Fruit fly (Drosophila melanogaster) whole organism, embryonic: ENCODE data around the gene brm.

ENCODE experiments used
- Ada2b ChIP-seq: fragments of 200-800 bp; sonication (Bioruptor generic); IDR thresholded peaks from 2 replicates; pipeline ENCODE4 v1.3.6; 2022; ENCODE audit warnings: missing biosample characterization, missing genetic modification characterization
- CG10321 ChIP-seq: fragments of 200-800 bp; sonication (Bioruptor generic); IDR thresholded peaks from 2 replicates; pipeline ENCODE4 v1.3.6; 2022; ENCODE audit warnings: missing biosample characterization, missing genetic modification characterization
- CG10366 ChIP-seq: fragments of 200-800 bp; sonication (Bioruptor generic); IDR thresholded peaks from 2 replicates; pipeline ENCODE4 v1.3.6; 2022; ENCODE audit warnings: missing biosample characterization, missing genetic modification characterization
- CG11085 ChIP-seq: fragments of 200-800 bp; sonication (Bioruptor generic); IDR thresholded peaks from 2 replicates; pipeline ENCODE4 v1.3.6; 2022; ENCODE audit warnings: missing biosample characterization, missing genetic modification characterization
- CG12391 ChIP-seq: fragments of 200-800 bp; sonication (Bioruptor generic); optimal IDR thresholded peaks from 3 replicates; lab custom pipeline; 2018; ENCODE audit warnings: missing biosample characterization, mild to moderate bottlenecking, missing genetic modification characterization, moderate library complexity
- CG14050 ChIP-seq: fragments of 200-800 bp; sonication (Bioruptor generic); IDR thresholded peaks from 3 replicates; pipeline ENCODE4 v1.3.6; 2022; ENCODE audit warnings: missing biosample characterization, missing genetic modification characterization
- CG14667 ChIP-seq: fragments of 200-800 bp; sonication (Bioruptor generic); IDR thresholded peaks from 2 replicates; pipeline ENCODE4 v1.3.6; 2022; ENCODE audit warnings: missing biosample characterization, missing genetic modification characterization
- CG14710 ChIP-seq: fragments of 200-800 bp; sonication (Bioruptor generic); optimal IDR thresholded peaks from 3 replicates; lab custom pipeline; 2019; ENCODE audit warnings: missing biosample characterization, mild to moderate bottlenecking, missing genetic modification characterization, moderate library complexity
- CG14860 ChIP-seq: fragments of 200-800 bp; sonication (Bioruptor generic); IDR thresholded peaks from 3 replicates; pipeline ENCODE4 v1.3.6; 2022; ENCODE audit warnings: missing biosample characterization, missing genetic modification characterization; ENCODE audit not compliant: partially characterized antibody
- CG15514 ChIP-seq: fragments of 200-800 bp; sonication (Bioruptor generic); optimal IDR thresholded peaks from 3 replicates; lab custom pipeline; 2017; ENCODE audit warnings: missing biosample characterization, missing genetic modification characterization, mild to moderate bottlenecking, moderate library complexity, missing genetic modification reagents
- CG1603 ChIP-seq: fragments of 200-800 bp; sonication (Bioruptor generic); optimal IDR thresholded peaks from 2 replicates; lab custom pipeline; 2019; ENCODE audit warnings: missing biosample characterization, mild to moderate bottlenecking, missing genetic modification characterization, moderate library complexity
- CG17361 ChIP-seq: fragments of 200-800 bp; sonication (Bioruptor generic); IDR thresholded peaks from 3 replicates; pipeline ENCODE4 v1.3.6; 2022; ENCODE audit warnings: missing biosample characterization, missing genetic modification characterization
- CG17385 ChIP-seq: fragments of 200-800 bp; sonication (Bioruptor generic); optimal IDR thresholded peaks from 3 replicates; lab custom pipeline; 2018; ENCODE audit warnings: missing biosample characterization, mild to moderate bottlenecking, missing genetic modification characterization
- CG18011 ChIP-seq: fragments of 200-800 bp; sonication (Bioruptor generic); optimal IDR thresholded peaks from 2 replicates; lab custom pipeline; 2017; ENCODE audit warnings: missing biosample characterization, missing genetic modification characterization, mild to moderate bottlenecking, moderate library complexity, missing genotype
- CG2116 ChIP-seq: fragments of 200-800 bp; sonication (Bioruptor generic); optimal IDR thresholded peaks from 3 replicates; lab custom pipeline; 2018; ENCODE audit warnings: missing biosample characterization, mild to moderate bottlenecking, missing genetic modification characterization
- CG2875 ChIP-seq: fragments of 200-800 bp; sonication (Bioruptor generic); optimal IDR thresholded peaks from 2 replicates; lab custom pipeline; 2017; ENCODE audit warnings: missing biosample characterization, mild to moderate bottlenecking, missing genetic modification characterization, missing genetic modification reagents
- CG33213 ChIP-seq: fragments of 200-800 bp; sonication (Bioruptor generic); optimal IDR thresholded peaks from 3 replicates; lab custom pipeline; 2016; ENCODE audit warnings: missing biosample characterization, missing genetic modification characterization
- CG43689 ChIP-seq: fragments of 200-800 bp; sonication (Bioruptor generic); IDR thresholded peaks from 2 replicates; pipeline ENCODE4 v1.3.6; 2022; ENCODE audit warnings: missing biosample characterization, missing genetic modification characterization
- CG8359 ChIP-seq: fragments of 200-800 bp; sonication (Bioruptor generic); optimal IDR thresholded peaks from 2 replicates; lab custom pipeline; 2017; ENCODE audit warnings: missing biosample characterization, mild to moderate bottlenecking, missing genetic modification characterization, borderline replicate concordance
- CG8924 ChIP-seq: fragments of 200-800 bp; optimal IDR thresholded peaks from 3 replicates; lab custom pipeline; 2019; ENCODE audit warnings: missing biosample characterization, mild to moderate bottlenecking, missing genetic modification characterization, moderate library complexity
- CG8944 ChIP-seq: fragments of 200-800 bp; sonication (Bioruptor generic); optimal IDR thresholded peaks from 3 replicates; lab custom pipeline; 2016; ENCODE audit warnings: missing biosample characterization, missing genetic modification characterization
- CG9437 ChIP-seq: fragments of 200-800 bp; sonication (Bioruptor generic); optimal IDR thresholded peaks from 2 replicates; lab custom pipeline; 2018; ENCODE audit warnings: missing biosample characterization, mild to moderate bottlenecking, missing genetic modification characterization
- CG9609 ChIP-seq: fragments of 200-800 bp; sonication (Bioruptor generic); optimal IDR thresholded peaks from 3 replicates; lab custom pipeline; 2016; ENCODE audit warnings: missing biosample characterization, missing genetic modification characterization
- CoRest ChIP-seq: fragments of 200-800 bp; sonication (Bioruptor generic); optimal IDR thresholded peaks from 3 replicates; lab custom pipeline; 2018; ENCODE audit warnings: missing biosample characterization, mild to moderate bottlenecking, missing genetic modification characterization, moderate library complexity
- Eip74EF ChIP-seq, 2 experiments: fragments of 200-800 bp in 1 of 2; fragments of >200 bp in 1 of 2; sonication (Bioruptor generic) in 1 of 2; optimal IDR thresholded peaks; 2 replicates each; lab custom pipeline; 2017 to 2019; ENCODE audit warnings: missing biosample characterization in 2 of 2, missing genetic modification characterization in 2 of 2, mild to moderate bottlenecking in 1 of 2, moderate library complexity in 1 of 2
- GATAe ChIP-seq: fragments of 200-800 bp; sonication (Bioruptor generic); conservative IDR thresholded peaks from 2 replicates; pipeline ENCODE4 v1.3.6; 2022; ENCODE audit warnings: missing biosample characterization, missing genetic modification characterization
- Hr78 ChIP-seq, 2 experiments: fragments of 200-800 bp in 1 of 2; fragments of >200 bp in 1 of 2; sonication (Bioruptor generic) in 1 of 2; optimal IDR thresholded peaks; 2 replicates each; lab custom pipeline; 2017 to 2019; ENCODE audit warnings: missing biosample characterization in 2 of 2, missing genetic modification characterization in 2 of 2, mild to moderate bottlenecking in 1 of 2, moderate library complexity in 1 of 2
- Lhr ChIP-seq: fragments of 200-800 bp; sonication (Bioruptor generic); optimal IDR thresholded peaks from 3 replicates; lab custom pipeline; 2017; ENCODE audit warnings: mild to moderate bottlenecking, missing biosample characterization, missing genetic modification reagents, missing genetic modification characterization
- MESR4 ChIP-seq: fragments of 200-800 bp; sonication (Bioruptor generic); optimal IDR thresholded peaks from 2 replicates; lab custom pipeline; 2018; ENCODE audit warnings: missing biosample characterization, mild to moderate bottlenecking, missing genetic modification characterization, moderate library complexity
- MTF-1 ChIP-seq: fragments of 200-800 bp; sonication (Bioruptor generic); optimal IDR thresholded peaks from 2 replicates; lab custom pipeline; 2018; ENCODE audit warnings: missing biosample characterization, mild to moderate bottlenecking, missing genetic modification characterization, borderline replicate concordance
- Mad ChIP-seq: fragments of 200-800 bp; sonication (Bioruptor generic); optimal IDR thresholded peaks from 2 replicates; lab custom pipeline; 2016; ENCODE audit warnings: missing biosample characterization, missing genetic modification characterization
- Max ChIP-seq: fragments of 200-800 bp; sonication (Bioruptor generic); optimal IDR thresholded peaks from 2 replicates; lab custom pipeline; 2016; ENCODE audit warnings: missing biosample characterization, mild to moderate bottlenecking, missing genetic modification characterization
- Myb ChIP-seq: fragments of 200-800 bp; sonication (Bioruptor generic); optimal IDR thresholded peaks from 2 replicates; lab custom pipeline; 2016; ENCODE audit warnings: missing biosample characterization, missing genetic modification characterization
- NK7.1 ChIP-seq: fragments of 200-800 bp; sonication (Bioruptor generic); optimal IDR thresholded peaks from 3 replicates; lab custom pipeline; 2016; ENCODE audit warnings: missing biosample characterization, missing genetic modification characterization
- Oli ChIP-seq: fragments of 200-800 bp; sonication (Bioruptor generic); optimal IDR thresholded peaks from 2 replicates; lab custom pipeline; 2018; ENCODE audit warnings: missing biosample characterization, mild to moderate bottlenecking, missing genetic modification characterization, moderate library complexity
- Sin3A ChIP-seq: fragments of >200 bp; optimal IDR thresholded peaks from 2 replicates; lab custom pipeline; 2018
- Sox100B ChIP-seq: fragments of 200-800 bp; sonication (Bioruptor generic); optimal IDR thresholded peaks from 3 replicates; lab custom pipeline; 2018; ENCODE audit warnings: missing biosample characterization, mild to moderate bottlenecking, missing genetic modification characterization
- Sry-δ ChIP-seq: fragments of 200-800 bp; sonication (Bioruptor generic); optimal IDR thresholded peaks from 2 replicates; lab custom pipeline; 2016; ENCODE audit warnings: missing biosample characterization, missing genetic modification characterization
- Vsx1 ChIP-seq: fragments of 200-800 bp; sonication (Bioruptor generic); optimal IDR thresholded peaks from 2 replicates; lab custom pipeline; 2017; ENCODE audit warnings: missing biosample characterization, mild to moderate bottlenecking, missing genetic modification characterization, missing genetic modification reagents
- chn ChIP-seq: fragments of 200-800 bp; sonication (Bioruptor generic); optimal IDR thresholded peaks from 2 replicates; lab custom pipeline; 2016; ENCODE audit warnings: missing biosample characterization, missing genetic modification characterization
- esg ChIP-seq: fragments of 200-800 bp; sonication (Bioruptor generic); conservative IDR thresholded peaks from 2 replicates; pipeline ENCODE4 v1.3.6; 2022; ENCODE audit warnings: missing biosample characterization, missing genetic modification characterization
- jing ChIP-seq: fragments of 200-800 bp; sonication (Bioruptor generic); optimal IDR thresholded peaks from 2 replicates; lab custom pipeline; 2018; ENCODE audit warnings: missing biosample characterization, mild to moderate bottlenecking, missing genetic modification characterization
- kah ChIP-seq: fragments of 200-800 bp; sonication (Bioruptor generic); optimal IDR thresholded peaks from 2 replicates; lab custom pipeline; 2018; ENCODE audit warnings: missing biosample characterization, mild to moderate bottlenecking, missing genetic modification characterization
- onecut ChIP-seq: fragments of 200-800 bp; sonication (Bioruptor generic); IDR thresholded peaks from 2 replicates; pipeline ENCODE4 v1.3.6; 2022; ENCODE audit warnings: missing biosample characterization, missing genetic modification characterization
- pan ChIP-seq, 4 experiments: fragments of >200 bp in 3 of 4; fragments of 200-800 bp in 1 of 4; sonication (Bioruptor generic) in 1 of 4; optimal IDR thresholded peaks in 3 of 4; IDR thresholded peaks in 1 of 4; 2 replicates each; pipeline versions ENCODE4 v1.3.6 to Lab custom; 2017 to 2022; ENCODE audit warnings: missing biosample characterization in 2 of 4, missing genetic modification characterization in 2 of 4, mixed read lengths in 1 of 4
- prd ChIP-seq, 3 experiments: fragments of >200 bp in 2 of 3; fragments of 200-800 bp in 1 of 3; sonication (Bioruptor generic) in 1 of 3; optimal IDR thresholded peaks in 2 of 3; IDR thresholded peaks in 1 of 3; 2 replicates in 2 of 3; 3 replicates in 1 of 3; pipeline versions ENCODE4 v1.3.6 to Lab custom; 2017 to 2022; ENCODE audit warnings: missing biosample characterization in 1 of 3, missing genetic modification characterization in 1 of 3
- tio ChIP-seq: fragments of 200-800 bp; sonication (Bioruptor generic); optimal IDR thresholded peaks from 2 replicates; lab custom pipeline; 2017; ENCODE audit warnings: missing biosample characterization, missing genetic modification characterization, inconsistent platforms
- ttk ChIP-seq: fragments of 200-800 bp; sonication (Bioruptor generic); IDR thresholded peaks from 2 replicates; pipeline ENCODE4 v2.1.2; 2022; ENCODE audit warnings: missing biosample characterization, missing genetic modification characterization

The brm gene

dm6 chr3L:16024276-16025019 lies 41.8 kb upstream of the brm start (continued):
- TF ChIP-seq CG8944: no peak
- TF ChIP-seq CG17361: peak; percentile 56
- no peak for TF ChIP-seq Mad
- no peak for TF ChIP-seq MESR4
- no peak for TF ChIP-seq CG8924
- no peak for TF ChIP-seq CG10321 (GFP tag; lab: Robert Waterston, UW)
- TF ChIP-seq Hr78 (GFP tag; optimal IDR thresholded peaks at IDR 0.05; lab: Kevin White, UChicago): no peak
- no peak for TF ChIP-seq Max
- peak; percentile 31 for TF ChIP-seq Sox100B (GFP tag; lab: Kevin White, UChicago)
- no peak for TF ChIP-seq CG9609 (GFP tag; lab: Kevin White, UChicago)
- TF ChIP-seq esg (GFP tag; lab: Robert Waterston, UW): no peak
- TF ChIP-seq Vsx1 (GFP tag; lab: Kevin White, UChicago): no peak
- TF ChIP-seq CG9437 (GFP tag; lab: Kevin White, UChicago): no peak
- TF ChIP-seq CG2875 (GFP tag; lab: Kevin White, UChicago): peak; percentile 10
- no peak for TF ChIP-seq CG14667 (GFP tag; lab: Robert Waterston, UW)
- no peak for TF ChIP-seq onecut
- no peak for TF ChIP-seq GATAe
- no peak for TF ChIP-seq CG14050 (GFP tag; lab: Robert Waterston, UW)
- no peak for TF ChIP-seq Eip74EF (GFP tag; optimal IDR thresholded peaks at IDR 0.05; lab: Kevin White, UChicago)
- no peak for TF ChIP-seq CG11085 (GFP tag; lab: Robert Waterston, UW)
- no peak for TF ChIP-seq NK7.1 (GFP tag; lab: Kevin White, UChicago)
- TF ChIP-seq CoRest: no peak
- peak; percentile 13 for TF ChIP-seq tio (GFP tag; lab: Kevin White, UChicago)
- TF ChIP-seq jing (GFP tag; lab: Kevin White, UChicago): no peak
- TF ChIP-seq Ada2b: no peak
- TF ChIP-seq chn (GFP tag; lab: Kevin White, UChicago): no peak
- TF ChIP-seq Myb (GFP tag; lab: Kevin White, UChicago): peak; percentile 13
- no peak for TF ChIP-seq pan (optimal IDR thresholded peaks at IDR 0.05; lab: Kevin White, UChicago)
- no peak for TF ChIP-seq pan (GFP tag; optimal IDR thresholded peaks at IDR 0.05 in 1 of 2, IDR thresholded peaks at IDR 0.05 in 1 of 2)
- TF ChIP-seq CG14710: peak; percentile 23
- no peak for TF ChIP-seq CG15514 (GFP tag; lab: Kevin White, UChicago)
- no peak for TF ChIP-seq CG43689
- no peak for TF ChIP-seq CG33213 (GFP tag; lab: Kevin White, UChicago)
- TF ChIP-seq kah (GFP tag; lab: Kevin White, UChicago): no peak
- no peak for TF ChIP-seq Sin3A (lab: Kevin White, UChicago)
- TF ChIP-seq Sry-δ (GFP tag; lab: Kevin White, UChicago): no peak
- TF ChIP-seq CG10366: no peak
- no peak for TF ChIP-seq CG14860 (GFP tag; lab: Robert Waterston, UW)
- peak; percentile 31 for TF ChIP-seq Oli (tag; lab: Kevin White, UChicago)
- no peak for TF ChIP-seq Lhr (GFP tag; lab: Kevin White, UChicago)
- TF ChIP-seq ttk (GFP tag; lab: Robert Waterston, UW): no peak
- no peak for TF ChIP-seq CG18011
- TF ChIP-seq MTF-1 (GFP tag; lab: Kevin White, UChicago): no peak
- TF ChIP-seq CG8359 (GFP tag; lab: Kevin White, UChicago): no peak
- TF ChIP-seq CG17385 (GFP tag; lab: Kevin White, UChicago): no peak
- no peak for TF ChIP-seq prd (optimal IDR thresholded peaks at IDR 0.05; lab: Kevin White, UChicago)
- no peak for TF ChIP-seq prd (GFP tag; IDR thresholded peaks at IDR 0.05; lab: Robert Waterston, UW)
- no peak for TF ChIP-seq CG12391
- no peak for TF ChIP-seq CG2116 (GFP tag; lab: Kevin White, UChicago)
- TF ChIP-seq CG1603 (tag; lab: Kevin White, UChicago): peak; percentile 13
